Worm (Caenorhabditis elegans): ENCODE data around the gene Y25C1A.13.

DNA sequence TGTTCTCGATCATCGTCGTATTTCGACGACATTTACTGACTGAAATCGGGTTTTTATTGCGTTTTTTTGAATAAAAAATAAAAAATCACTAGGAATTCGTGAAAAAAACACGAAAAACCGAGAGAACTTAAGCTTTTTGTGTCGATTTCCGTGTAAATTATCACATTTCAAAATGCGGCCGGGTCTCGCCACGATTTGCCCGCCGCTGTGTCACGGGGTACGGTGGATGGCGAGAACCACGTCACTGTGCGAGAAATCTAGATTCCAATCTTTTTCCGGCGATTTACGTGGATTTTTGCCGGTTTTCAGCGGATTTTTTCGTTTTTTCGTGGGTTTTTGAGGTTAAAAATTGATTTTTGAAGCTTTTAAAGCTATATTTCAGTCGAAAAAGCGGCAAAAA lies 34.1 kb downstream of the Y25C1A.13 start, which contains the start of gene Y25C1A.8:
- TF ChIP-seq unc-62 (GFP tag; optimal IDR thresholded peaks at IDR 0.05), result peak; percentile 41
- TF ChIP-seq lsy-2 (tag; optimal IDR thresholded peaks at IDR 0.05), result peak; percentile 100
- TF ChIP-seq mdl-1 (tag; optimal IDR thresholded peaks at IDR 0.05), result peak in 1 of 2 experiments; percentile 76
- TF ChIP-seq ama-1 (optimal IDR thresholded peaks at IDR 0.05), result peak; percentile 59
- no peak for TF ChIP-seq blmp-1 (tag; optimal IDR thresholded peaks at IDR 0.05; ENCODE audit: insufficient read depth)
- TF ChIP-seq unc-39 (tag; optimal IDR thresholded peaks at IDR 0.05), result no peak

All from whole organism, L2 larva.